Fruit fly (Drosophila melanogaster): ENCODE measurements around the gene CG8475.

- TF ChIP-seq CG8478 (optimal IDR thresholded peaks at IDR 0.05) (no peak), CTCF (optimal IDR thresholded peaks at IDR 0.05) (no peak)
Observed at dm6 chr2L:8190681-8191080, 6.0 kb downstream of the CG8475 start, which contains the start of gene CG34134.

Data from S2 (cell line).